Worm (Caenorhabditis elegans) whole organism, late embryonic: ENCODE data around the gene C34D1.4.

ENCODE experiments used
- T23F11.4 ChIP-seq: fragments of 200-800 bp; sonication (Bioruptor generic); optimal IDR thresholded peaks from 2 replicates; lab custom pipeline; 2018; ENCODE audit warnings: mild to moderate bottlenecking, missing genetic modification characterization, missing compliant biosample characterization
- ceh-9 ChIP-seq: sonication (generic microtip); optimal IDR thresholded peaks from 2 replicates; lab custom pipeline; 2016; ENCODE audit warnings: mild to moderate bottlenecking, missing genetic modification characterization, inconsistent platforms, missing compliant biosample characterization
- hlh-13 ChIP-seq: fragments of 200-800 bp; sonication (Bioruptor generic); optimal IDR thresholded peaks from 2 replicates; lab custom pipeline; 2018; ENCODE audit warnings: mild to moderate bottlenecking, missing genetic modification characterization, missing compliant biosample characterization
- ref-2 ChIP-seq: sonication (generic microtip); optimal IDR thresholded peaks from 2 replicates; lab custom pipeline; 2016; ENCODE audit warnings: missing genetic modification characterization, missing compliant biosample characterization

DNA sequence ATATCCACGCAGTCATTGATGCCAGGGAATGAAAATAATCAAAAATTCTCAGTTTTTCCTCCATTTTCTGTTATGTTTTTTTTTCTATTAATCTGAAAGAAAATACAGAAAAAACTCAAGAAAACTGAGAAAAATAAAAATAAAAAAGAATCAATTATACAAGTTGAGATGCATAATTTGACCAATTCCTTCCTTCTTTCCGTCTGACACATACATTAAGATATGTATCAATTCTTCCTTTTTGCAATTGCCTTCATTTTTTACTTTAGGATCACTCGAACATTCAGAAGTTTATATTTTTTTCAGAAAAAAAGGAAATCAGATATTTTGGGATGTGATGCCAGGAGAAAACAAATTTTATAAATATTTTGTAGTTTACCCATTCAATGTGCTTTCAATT, 51.7 kb downstream of the C34D1.4 start, which contains the start of gene F57B1.5:
- TF ChIP-seq hlh-13 (GFP tag; lab: Kevin White, UChicago): no peak
- no peak for TF ChIP-seq ref-2 (tag; lab: Kevin White, UChicago)
- TF ChIP-seq T23F11.4 (GFP tag; lab: Kevin White, UChicago): no peak
- no peak for TF ChIP-seq ceh-9 (tag; lab: Kevin White, UChicago)
